Fruit fly (Drosophila melanogaster): ENCODE results near the gene CG12986.

dm6 chrX:17820252-17820651 is 767 bp upstream of the CG12986 start:
- TF ChIP-seq CG8159 (tag; optimal IDR thresholded peaks at IDR 0.05): no peak
- TF ChIP-seq rn (GFP tag; IDR thresholded peaks at IDR 0.05): no peak

All from whole organism, pupa.